Comparison of ENCODE assay signal across 5 worm cellular contexts in the genomic region with DNA sequence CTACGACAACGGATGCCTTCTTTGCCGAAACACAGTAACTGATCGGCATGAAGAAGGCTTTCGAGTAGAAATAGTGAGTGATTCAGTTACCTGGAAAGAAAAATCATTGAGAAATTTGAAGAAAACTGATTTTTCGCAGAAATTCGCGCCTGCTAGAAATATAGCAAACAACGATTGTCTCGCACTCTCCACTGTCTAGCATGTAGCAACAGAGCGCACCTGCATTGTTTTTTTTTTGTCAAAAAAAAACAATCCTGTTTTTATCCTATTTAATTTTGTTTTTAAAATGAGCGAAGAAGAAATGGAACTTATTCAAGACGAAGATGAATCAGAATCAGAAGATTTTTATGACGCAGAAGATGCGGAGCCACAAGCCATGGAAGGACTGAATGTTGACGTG.
TF ChIP-seq lines count a peak whose summit lies in the region.

ddb-1 (minus strand) TSS at position 90 of the 400 bp plus-strand sequence.
M18.6 (plus strand) TSS at position 235 of the 400 bp plus-strand sequence.

TF ChIP-seq in whole organism, L1 larva, 84 proteins besides CTCF, POLR2A, EP300 and RAD21 (continued from another document and continues in another):
- TF ChIP-seq C04F5.9 (tag; optimal IDR thresholded peaks at IDR 0.05; lab: Kevin White, UChicago) (no peak), snu-23 (GFP tag; optimal IDR thresholded peaks at IDR 0.05; lab: Kevin White, UChicago) (peak; percentile 20), mep-1 (tag; optimal IDR thresholded peaks at IDR 0.05; lab: Kevin White, UChicago) (peak; percentile 65), ceh-88 (GFP tag; IDR thresholded peaks at IDR 0.05; lab: Robert Waterston, UW) (no peak), lin-13 (GFP tag; optimal IDR thresholded peaks at IDR 0.05; lab: Kevin White, UChicago) (peak; percentile 2), pqm-1 (tag; optimal IDR thresholded peaks at IDR 0.05; lab: Kevin White, UChicago) (no peak), mdl-1 (tag; optimal IDR thresholded peaks at IDR 0.05; lab: Kevin White, UChicago) (no peak), ceh-82 (tag; optimal IDR thresholded peaks at IDR 0.05; lab: Kevin White, UChicago) (peak in 2 of 3 experiments; percentile 28 to 38), grh-1 (GFP tag; IDR thresholded peaks at IDR 0.05; lab: Robert Waterston, UW) (no peak), irx-1 (tag; optimal IDR thresholded peaks at IDR 0.05; lab: Kevin White, UChicago) (no peak), nhr-76 (tag; optimal IDR thresholded peaks at IDR 0.05; lab: Kevin White, UChicago) (no peak), unc-62 (GFP tag; optimal IDR thresholded peaks at IDR 0.05; lab: Kevin White, UChicago) (no peak), unc-86 (tag; optimal IDR thresholded peaks at IDR 0.05; lab: Kevin White, UChicago) (no peak), skn-1 (tag; optimal IDR thresholded peaks at IDR 0.05; lab: Kevin White, UChicago) (peak; percentile 16), C16A3.4 (tag; optimal IDR thresholded peaks at IDR 0.05; lab: Kevin White, UChicago) (peak; percentile 51), mef-2 (tag; optimal IDR thresholded peaks at IDR 0.05; lab: Kevin White, UChicago) (no peak), nhr-237 (tag; optimal IDR thresholded peaks at IDR 0.05; lab: Kevin White, UChicago) (no peak), lsy-2 (tag; optimal IDR thresholded peaks at IDR 0.05; lab: Kevin White, UChicago) (peak in 1 of 2 experiments; percentile 69), dpl-1 (GFP tag; optimal IDR thresholded peaks at IDR 0.05; lab: Kevin White, UChicago) (peak in 2 of 3 experiments; percentile 33 to 57), nhr-71 (tag; optimal IDR thresholded peaks at IDR 0.05; lab: Kevin White, UChicago) (peak; percentile 24), blmp-1 (tag; optimal IDR thresholded peaks at IDR 0.05; lab: Kevin White, UChicago) (peak; percentile 53), lin-15B (tag; optimal IDR thresholded peaks at IDR 0.05; lab: Kevin White, UChicago) (peak; percentile 16), nhr-90 (tag; optimal IDR thresholded peaks at IDR 0.05; lab: Kevin White, UChicago; ENCODE audit: poor library complexity) (no peak), tlp-1 (tag; optimal IDR thresholded peaks at IDR 0.05; lab: Kevin White, UChicago) (no peak), ceh-8 (GFP tag; optimal IDR thresholded peaks at IDR 0.05; lab: Kevin White, UChicago) (no peak), nhr-85 (tag; lab: Kevin White, UChicago) (no peak)

TF ChIP-seq in whole organism, L2 larva, 48 proteins besides CTCF, POLR2A, EP300 and RAD21 (continued from another document):
- TF ChIP-seq skn-1 (tag; optimal IDR thresholded peaks at IDR 0.05; lab: Kevin White, UChicago) (no peak), blmp-1 (tag; optimal IDR thresholded peaks at IDR 0.05; lab: Kevin White, UChicago; ENCODE audit: insufficient read depth) (no peak), lsy-2 (tag; optimal IDR thresholded peaks at IDR 0.05; lab: Kevin White, UChicago) (peak in 1 of 2 experiments; percentile 55), unc-55 (GFP tag; optimal IDR thresholded peaks at IDR 0.05; lab: Kevin White, UChicago) (peak; percentile 68), fos-1 (tag; optimal IDR thresholded peaks at IDR 0.05; lab: Kevin White, UChicago) (no peak), Y55F3AM.14 (GFP tag; optimal IDR thresholded peaks at IDR 0.05; lab: Kevin White, UChicago) (no peak), nhr-6 (tag; optimal IDR thresholded peaks at IDR 0.05; lab: Kevin White, UChicago) (no peak), unc-62 (GFP tag; optimal IDR thresholded peaks at IDR 0.05; lab: Kevin White, UChicago) (no peak), zag-1 (tag; optimal IDR thresholded peaks at IDR 0.05; lab: Kevin White, UChicago) (no peak), nhr-77 (tag; optimal IDR thresholded peaks at IDR 0.05; lab: Kevin White, UChicago) (no peak), mab-5 (tag; optimal IDR thresholded peaks at IDR 0.05; lab: Kevin White, UChicago) (no peak), ztf-4 (tag; optimal IDR thresholded peaks at IDR 0.05; lab: Kevin White, UChicago) (no peak), C34F6.9 (tag; optimal IDR thresholded peaks at IDR 0.05; lab: Kevin White, UChicago) (peak; percentile 71), snpc-4 (tag; optimal IDR thresholded peaks at IDR 0.05; lab: Kevin White, UChicago) (no peak), peb-1 (tag; optimal IDR thresholded peaks at IDR 0.05; lab: Kevin White, UChicago) (no peak), sma-3 (GFP tag; optimal IDR thresholded peaks at IDR 0.05; lab: Kevin White, UChicago) (no peak), nhr-12 (tag; optimal IDR thresholded peaks at IDR 0.05; lab: Kevin White, UChicago) (no peak), mbf-1 (tag; optimal IDR thresholded peaks at IDR 0.05; lab: Kevin White, UChicago) (no peak), ztf-11 (tag; optimal IDR thresholded peaks at IDR 0.05; lab: Kevin White, UChicago) (no peak), nhr-23 (tag; optimal IDR thresholded peaks at IDR 0.05; lab: Kevin White, UChicago) (no peak)

TF ChIP-seq in whole organism, L3 larva, 47 proteins besides CTCF, POLR2A, EP300 and RAD21 (continued from another document):
- TF ChIP-seq snpc-4 (tag; optimal IDR thresholded peaks at IDR 0.05; lab: Kevin White, UChicago) (peak; percentile 7), nhr-12 (tag; optimal IDR thresholded peaks at IDR 0.05; lab: Kevin White, UChicago) (no peak)

TF ChIP-seq in whole organism, L4 larva, 104 proteins besides CTCF, POLR2A, EP300 and RAD21 (continued from another document):
- TF ChIP-seq dve-1 (tag; optimal IDR thresholded peaks at IDR 0.05; lab: Kevin White, UChicago; ENCODE audit: insufficient read depth) (peak; percentile 26), unc-62 (GFP tag; optimal IDR thresholded peaks at IDR 0.05 in 1 of 2; lab: Kevin White, UChicago) (no peak), unc-62 (tag; optimal IDR thresholded peaks at IDR 0.05; lab: Kevin White, UChicago) (no peak), hmg-1.1 (GFP tag; IDR thresholded peaks at IDR 0.05; lab: Robert Waterston, UW) (0 out of 2 replicates have a peak, but pooled peaks have one; percentile 15), daf-16 (GFP tag; optimal IDR thresholded peaks at IDR 0.05; lab: Kevin White, UChicago) (no peak), daf-16 (tag; optimal IDR thresholded peaks at IDR 0.05; lab: Kevin White, UChicago) (peak; percentile 41), dpl-1 (GFP tag; optimal IDR thresholded peaks at IDR 0.05; lab: Kevin White, UChicago) (peak; percentile 24), nhr-28 (tag; optimal IDR thresholded peaks at IDR 0.05; lab: Kevin White, UChicago) (peak; percentile 25)

TF ChIP-seq in whole organism, young adult, 124 proteins besides CTCF, POLR2A, EP300 and RAD21 (continued from another document):
- no peak for TF ChIP-seq let-526 (GFP tag; IDR thresholded peaks at IDR 0.05; lab: Robert Waterston, UW)
- no peak for TF ChIP-seq rpc-1 (optimal IDR thresholded peaks at IDR 0.05; lab: Kevin White, UChicago)
- TF ChIP-seq rpc-1 (tag; optimal IDR thresholded peaks at IDR 0.05; lab: Kevin White, UChicago) = no peak
- TF ChIP-seq ztf-18 (tag; optimal IDR thresholded peaks at IDR 0.05; lab: Kevin White, UChicago) = no peak
- no peak for TF ChIP-seq K12H6.12 (tag; optimal IDR thresholded peaks at IDR 0.05; lab: Kevin White, UChicago)
- no peak for TF ChIP-seq ekl-4 (GFP tag; IDR thresholded peaks at IDR 0.05; lab: Robert Waterston, UW)
- TF ChIP-seq F57C9.4 (tag; optimal IDR thresholded peaks at IDR 0.05; lab: Kevin White, UChicago) = no peak
- TF ChIP-seq lin-40 (tag; optimal IDR thresholded peaks at IDR 0.05; lab: Kevin White, UChicago) = no peak
- TF ChIP-seq xnd-1 (tag; optimal IDR thresholded peaks at IDR 0.05; lab: Kevin White, UChicago) = no peak
- TF ChIP-seq K11D2.4 (GFP tag; IDR thresholded peaks at IDR 0.05; lab: Robert Waterston, UW) = no peak
- no peak for TF ChIP-seq lin-26 (GFP tag; IDR thresholded peaks at IDR 0.05; lab: Robert Waterston, UW)
- no peak for TF ChIP-seq ceh-40 (GFP tag; IDR thresholded peaks at IDR 0.05; lab: Robert Waterston, UW)
- TF ChIP-seq nfya-2 (GFP tag; IDR thresholded peaks at IDR 0.05; lab: Robert Waterston, UW) = no peak
- no peak for TF ChIP-seq T07F8.4 (tag; optimal IDR thresholded peaks at IDR 0.05; lab: Kevin White, UChicago)
- TF ChIP-seq atf-7 (tag; optimal IDR thresholded peaks at IDR 0.05; lab: Kevin White, UChicago) = no peak
- no peak for TF ChIP-seq egl-18 (GFP tag; IDR thresholded peaks at IDR 0.05; lab: Robert Waterston, UW)
- no peak for TF ChIP-seq ztf-22 (GFP tag; optimal IDR thresholded peaks at IDR 0.05; lab: Kevin White, UChicago)
- no peak for TF ChIP-seq ceh-91 (GFP tag; IDR thresholded peaks at IDR 0.05; lab: Robert Waterston, UW)
- no peak for TF ChIP-seq snpc-3.4 (tag; optimal IDR thresholded peaks at IDR 0.05; lab: Kevin White, UChicago)
- TF ChIP-seq nhr-90 (tag; optimal IDR thresholded peaks at IDR 0.05; lab: Kevin White, UChicago) = no peak
- no peak for TF ChIP-seq ztf-25 (GFP tag; IDR thresholded peaks at IDR 0.05; lab: Robert Waterston, UW)
- TF ChIP-seq mcd-1 (GFP tag; IDR thresholded peaks at IDR 0.05; lab: Robert Waterston, UW) = peak; percentile 72
- TF ChIP-seq attf-5 (GFP tag; optimal IDR thresholded peaks at IDR 0.05; lab: Kevin White, UChicago) = peak; percentile 43
- no peak for TF ChIP-seq sptf-2 (GFP tag; optimal IDR thresholded peaks at IDR 0.05; lab: Kevin White, UChicago)
- TF ChIP-seq tbx-9 (tag; optimal IDR thresholded peaks at IDR 0.05; lab: Kevin White, UChicago; ENCODE audit: borderline replicate concordance) = no peak
- no peak for TF ChIP-seq ets-4 (GFP tag; optimal IDR thresholded peaks at IDR 0.05; lab: Kevin White, UChicago)
- TF ChIP-seq dpl-1 (GFP tag; optimal IDR thresholded peaks at IDR 0.05; lab: Kevin White, UChicago) = peak; percentile 56
- no peak for TF ChIP-seq lir-1 (GFP tag; conservative IDR thresholded peaks at IDR 0.05; lab: Robert Waterston, UW)
- TF ChIP-seq lin-54 (GFP tag; optimal IDR thresholded peaks at IDR 0.05; lab: Kevin White, UChicago) = peak; percentile 15
- no peak for TF ChIP-seq nhr-80 (tag; optimal IDR thresholded peaks at IDR 0.05; lab: Kevin White, UChicago)
- TF ChIP-seq sdz-38 (tag; optimal IDR thresholded peaks at IDR 0.05; lab: Kevin White, UChicago) = no peak
- no peak for TF ChIP-seq B0261.1 (tag; optimal IDR thresholded peaks at IDR 0.05; lab: Kevin White, UChicago)
- TF ChIP-seq madf-3 (GFP tag; IDR thresholded peaks at IDR 0.05; lab: Robert Waterston, UW) = peak; percentile 67; the same call in 1 of the 2 replicates
- TF ChIP-seq hlh-26 (GFP tag; conservative IDR thresholded peaks at IDR 0.05; lab: Robert Waterston, UW) = no peak
- peak; percentile 77 for TF ChIP-seq efl-1 (GFP tag; optimal IDR thresholded peaks at IDR 0.05; lab: Kevin White, UChicago)
- peak in 1 of 3 experiments; percentile 28 for TF ChIP-seq lin-35 (GFP tag; optimal IDR thresholded peaks at IDR 0.05; lab: Kevin White, UChicago)
- no peak for TF ChIP-seq pbrm-1 (GFP tag; IDR thresholded peaks at IDR 0.05; lab: Robert Waterston, UW)
- no peak for TF ChIP-seq egrh-3 (GFP tag; IDR thresholded peaks at IDR 0.05; lab: Robert Waterston, UW)
- TF ChIP-seq D2030.7 (GFP tag; IDR thresholded peaks at IDR 0.05; lab: Robert Waterston, UW) = 0 out of 2 replicates have a peak, but pooled peaks have one; percentile 34
- TF ChIP-seq F10E7.11 (tag; optimal IDR thresholded peaks at IDR 0.05; lab: Kevin White, UChicago) = no peak
